Worm (Caenorhabditis elegans) whole organism, young adult: ENCODE data around the gene srd-38.

Experiments
- ama-1 ChIP-seq, 3 experiments: fragments of 150-350 bp in 1 of 3; sonication (generic microtip) in 2 of 3; optimal IDR thresholded peaks; 2 replicates each; lab custom pipeline; 2014 to 2018; ENCODE audit warnings: missing biosample characterization in 2 of 3, missing genetic modification characterization in 2 of 3, missing genetic modification reagents in 2 of 3
- bed-2 ChIP-seq: fragments of 200-800 bp; sonication (Bioruptor generic); IDR thresholded peaks from 2 replicates; pipeline ENCODE4 v1.3.6; 2022; ENCODE audit warnings: missing genetic modification reagents, missing genetic modification characterization, missing compliant biosample characterization
- ceh-58 ChIP-seq: fragments of 200-800 bp; sonication (Bioruptor generic); IDR thresholded peaks from 2 replicates; pipeline ENCODE4 v1.3.6; 2022; ENCODE audit warnings: missing genetic modification characterization, missing compliant biosample characterization
- lsy-27 ChIP-seq: sonication (generic microtip); optimal IDR thresholded peaks from 2 replicates; lab custom pipeline; 2017; ENCODE audit warnings: missing genetic modification characterization, mild to moderate bottlenecking, missing compliant biosample characterization, antibody characterized with exemption, missing genotype, borderline replicate concordance; ENCODE audit not compliant: insufficient read depth
- nhr-80 ChIP-seq: sonication (generic microtip); optimal IDR thresholded peaks from 2 replicates; lab custom pipeline; 2016; ENCODE audit warnings: missing genetic modification characterization, missing compliant biosample characterization
- pbrm-1 ChIP-seq: fragments of 200-800 bp; sonication (Bioruptor generic); IDR thresholded peaks from 2 replicates; pipeline ENCODE4 v1.3.6; 2022; ENCODE audit warnings: missing genetic modification reagents, missing genetic modification characterization, missing compliant biosample characterization
- rcor-1 ChIP-seq: fragments of 200-800 bp; sonication (Bioruptor generic); IDR thresholded peaks from 2 replicates; pipeline ENCODE4 v1.3.6; 2022; ENCODE audit warnings: missing genetic modification reagents, missing genetic modification characterization, missing compliant biosample characterization
- tbx-9 ChIP-seq: sonication (generic microtip); optimal IDR thresholded peaks from 2 replicates; lab custom pipeline; 2016; ENCODE audit warnings: borderline replicate concordance, missing genetic modification characterization, inconsistent platforms, missing compliant biosample characterization
- ztf-6 ChIP-seq: fragments of 200-800 bp; sonication (Bioruptor generic); IDR thresholded peaks from 2 replicates; pipeline ENCODE4 v1.3.6; 2022; ENCODE audit warnings: missing genetic modification reagents, missing genetic modification characterization, missing compliant biosample characterization

- TF ChIP-seq tbx-9 = no peak
- no peak for TF ChIP-seq pbrm-1 (GFP tag; lab: Robert Waterston, UW)
- no peak for TF ChIP-seq bed-2 (GFP tag; lab: Robert Waterston, UW)
- TF ChIP-seq lsy-27 (tag; lab: Kevin White, UChicago) = no peak
- no peak for TF ChIP-seq ama-1 (optimal IDR thresholded peaks at IDR 0.05; lab: Kevin White, UChicago)
- no peak for TF ChIP-seq ama-1 (GFP tag; optimal IDR thresholded peaks at IDR 0.05; lab: Kevin White, UChicago)
- no peak for TF ChIP-seq ztf-6 (GFP tag; lab: Robert Waterston, UW)
- no peak for TF ChIP-seq ceh-58
- no peak for TF ChIP-seq rcor-1 (GFP tag; lab: Robert Waterston, UW)
- no peak for TF ChIP-seq nhr-80 (tag; lab: Kevin White, UChicago)
These were observed 49.4 kb downstream of the srd-38 start for ce11 chrX:13340970-13341369.
